Fruit fly (Drosophila melanogaster) whole organism, prepupa: ENCODE results near the gene Cyp4c3.

Experiments
- CG11294 ChIP-seq: fragments of 200-800 bp; sonication (Bioruptor generic); IDR thresholded peaks from 2 replicates; pipeline ENCODE4 v1.3.6; 2022; ENCODE audit warnings: missing biosample characterization, missing genetic modification characterization
- CG4318 ChIP-seq: fragments of 200-800 bp; sonication (Bioruptor generic); optimal IDR thresholded peaks from 3 replicates; lab custom pipeline; 2017; ENCODE audit warnings: missing biosample characterization, mild to moderate bottlenecking, missing genetic modification characterization
- CG9139 ChIP-seq: fragments of 200-800 bp; sonication (Bioruptor generic); optimal IDR thresholded peaks from 3 replicates; lab custom pipeline; 2017; ENCODE audit warnings: missing biosample characterization, mild to moderate bottlenecking, missing genetic modification characterization
- Eip75B ChIP-seq: fragments of 200-800 bp; sonication (Bioruptor generic); optimal IDR thresholded peaks from 3 replicates; lab custom pipeline; 2016; ENCODE audit warnings: missing biosample characterization, missing genetic modification characterization
- Hr39 ChIP-seq: fragments of 200-800 bp; sonication (Bioruptor generic); optimal IDR thresholded peaks from 2 replicates; lab custom pipeline; 2016; ENCODE audit warnings: missing biosample characterization, missing genetic modification characterization
- OdsH ChIP-seq: fragments of 200-800 bp; sonication (Bioruptor generic); optimal IDR thresholded peaks from 3 replicates; lab custom pipeline; 2016; ENCODE audit warnings: missing biosample characterization, missing genetic modification characterization
- Sox102F ChIP-seq: fragments of 200-800 bp; sonication (Bioruptor generic); optimal IDR thresholded peaks from 2 replicates; lab custom pipeline; 2016; ENCODE audit warnings: missing biosample characterization, mild to moderate bottlenecking, missing genetic modification characterization
- fd85E ChIP-seq: fragments of 200-800 bp; sonication (Bioruptor generic); optimal IDR thresholded peaks from 3 replicates; lab custom pipeline; 2016; ENCODE audit warnings: missing biosample characterization, missing genetic modification characterization
- lz ChIP-seq: fragments of 200-800 bp; sonication (Bioruptor generic); optimal IDR thresholded peaks from 3 replicates; lab custom pipeline; 2016; ENCODE audit warnings: missing biosample characterization, missing genetic modification characterization
- ss ChIP-seq, 2 experiments: fragments of 200-800 bp; sonication (Bioruptor generic); optimal IDR thresholded peaks; 2 replicates in 1 of 2; 3 replicates in 1 of 2; lab custom pipeline; 2017 to 2018; ENCODE audit warnings: mild to moderate bottlenecking in 2 of 2, missing biosample characterization in 2 of 2, missing genetic modification characterization in 2 of 2, moderate library complexity in 1 of 2
- svp ChIP-seq: fragments of 200-800 bp; sonication (Bioruptor generic); peaks from one replicate; lab custom pipeline; 2016; ENCODE audit warnings: missing biosample characterization, missing genetic modification characterization
- topi ChIP-seq: fragments of 200-800 bp; sonication (Bioruptor generic); optimal IDR thresholded peaks from 3 replicates; lab custom pipeline; 2016; ENCODE audit warnings: missing biosample characterization, missing genetic modification characterization

- TF ChIP-seq lz (GFP tag; lab: Kevin White, UChicago) (no peak), ss (GFP tag; optimal IDR thresholded peaks at IDR 0.05; lab: Kevin White, UChicago) (no peak), CG4318 (GFP tag; lab: Kevin White, UChicago) (no peak), OdsH (GFP tag; lab: Kevin White, UChicago) (no peak), svp (no peak), CG9139 (GFP tag; lab: Kevin White, UChicago) (no peak), Hr39 (no peak), Sox102F (no peak), topi (no peak), fd85E (GFP tag; lab: Kevin White, UChicago) (no peak), CG11294 (GFP tag; lab: Robert Waterston, UW) (no peak), Eip75B (GFP tag; lab: Kevin White, UChicago) (no peak)
Observed at dm6 chr3R:30922414-30922813, 28.6 kb downstream of the Cyp4c3 start.
